Fruit fly (Drosophila melanogaster): ENCODE results near the gene CG12974.

- no peak for TF ChIP-seq CTCF (optimal IDR thresholded peaks at IDR 0.05)
- no peak for TF ChIP-seq CG8478 (optimal IDR thresholded peaks at IDR 0.05)
Measured at dm6 chr3L:21299203-21299602, 13.4 kb upstream of the CG12974 start.
